Fruit fly (Drosophila melanogaster) whole organism, embryonic: ENCODE data around the gene kri.

Experiments used
- Aef1 ChIP-seq: fragments of 200-800 bp; sonication (Bioruptor generic); IDR thresholded peaks from 3 replicates; pipeline ENCODE4 v1.3.6; 2022; ENCODE audit warnings: missing biosample characterization, missing genetic modification characterization
- BEAF-32 ChIP-seq: fragments of 200-800 bp; sonication (Bioruptor generic); optimal IDR thresholded peaks from 3 replicates; lab custom pipeline; 2017; ENCODE audit warnings: missing biosample characterization, missing genetic modification characterization, mild to moderate bottlenecking, moderate library complexity, missing genetic modification reagents
- Bdp1 ChIP-seq: fragments of 200-800 bp; sonication (Bioruptor generic); optimal IDR thresholded peaks from 3 replicates; lab custom pipeline; 2016; ENCODE audit warnings: missing biosample characterization, missing genetic modification characterization
- CG12391 ChIP-seq: fragments of 200-800 bp; sonication (Bioruptor generic); optimal IDR thresholded peaks from 3 replicates; lab custom pipeline; 2018; ENCODE audit warnings: missing biosample characterization, mild to moderate bottlenecking, missing genetic modification characterization, moderate library complexity
- CG12659 ChIP-seq: fragments of 200-800 bp; sonication (Bioruptor generic); optimal IDR thresholded peaks from 3 replicates; lab custom pipeline; 2017; ENCODE audit warnings: mild to moderate bottlenecking, missing biosample characterization, missing genetic modification reagents, missing genetic modification characterization
- CG13287 ChIP-seq: fragments of 200-800 bp; sonication (Bioruptor generic); IDR thresholded peaks from 2 replicates; pipeline ENCODE4 v1.3.6; 2022; ENCODE audit warnings: missing biosample characterization, missing genetic modification characterization; ENCODE audit not compliant: partially characterized antibody
- CG14710 ChIP-seq: fragments of 200-800 bp; sonication (Bioruptor generic); optimal IDR thresholded peaks from 3 replicates; lab custom pipeline; 2019; ENCODE audit warnings: missing biosample characterization, mild to moderate bottlenecking, missing genetic modification characterization, moderate library complexity
- CG15601 ChIP-seq: fragments of 200-800 bp; sonication (Bioruptor generic); optimal IDR thresholded peaks from 3 replicates; lab custom pipeline; 2019; ENCODE audit warnings: missing biosample characterization, mild to moderate bottlenecking, missing genetic modification characterization, moderate library complexity
- CG1602 ChIP-seq: fragments of 200-800 bp; sonication (Bioruptor generic); optimal IDR thresholded peaks from 3 replicates; lab custom pipeline; 2016; ENCODE audit warnings: missing biosample characterization, missing genetic modification characterization
- CG16813 ChIP-seq: fragments of 200-800 bp; sonication (Bioruptor generic); IDR thresholded peaks from 3 replicates; pipeline ENCODE4 v1.3.6; 2022; ENCODE audit warnings: missing biosample characterization, missing genetic modification characterization; ENCODE audit not compliant: partially characterized antibody
- CG2116 ChIP-seq: fragments of 200-800 bp; sonication (Bioruptor generic); optimal IDR thresholded peaks from 3 replicates; lab custom pipeline; 2018; ENCODE audit warnings: missing biosample characterization, mild to moderate bottlenecking, missing genetic modification characterization
- CG2678 ChIP-seq: fragments of 200-800 bp; sonication (Bioruptor generic); optimal IDR thresholded peaks from 3 replicates; lab custom pipeline; 2019; ENCODE audit warnings: missing biosample characterization, mild to moderate bottlenecking, missing genetic modification characterization, moderate library complexity
- CG30020 ChIP-seq: fragments of 200-800 bp; optimal IDR thresholded peaks from 2 replicates; lab custom pipeline; 2019; ENCODE audit warnings: missing biosample characterization, mild to moderate bottlenecking, missing genetic modification characterization, moderate library complexity
- CG30403 ChIP-seq: fragments of 200-800 bp; sonication (Bioruptor generic); optimal IDR thresholded peaks from 3 replicates; lab custom pipeline; 2016; ENCODE audit warnings: missing biosample characterization, missing genetic modification characterization
- CG43689 ChIP-seq: fragments of 200-800 bp; sonication (Bioruptor generic); IDR thresholded peaks from 2 replicates; pipeline ENCODE4 v1.3.6; 2022; ENCODE audit warnings: missing biosample characterization, missing genetic modification characterization
- CG4617 ChIP-seq: fragments of 200-800 bp; sonication (Bioruptor generic); optimal IDR thresholded peaks from 3 replicates; lab custom pipeline; 2016; ENCODE audit warnings: missing biosample characterization, missing genetic modification characterization, borderline replicate concordance
- CG4820 ChIP-seq: fragments of 200-800 bp; sonication (Bioruptor generic); optimal IDR thresholded peaks from 3 replicates; lab custom pipeline; 2016; ENCODE audit warnings: missing biosample characterization, missing genetic modification characterization
- CG7271 ChIP-seq: fragments of 200-800 bp; sonication (Bioruptor generic); optimal IDR thresholded peaks from 2 replicates; lab custom pipeline; 2018; ENCODE audit warnings: missing biosample characterization, mild to moderate bottlenecking, missing genetic modification characterization, moderate library complexity
- CG8359 ChIP-seq: fragments of 200-800 bp; sonication (Bioruptor generic); optimal IDR thresholded peaks from 2 replicates; lab custom pipeline; 2017; ENCODE audit warnings: missing biosample characterization, mild to moderate bottlenecking, missing genetic modification characterization, borderline replicate concordance
- Dll ChIP-seq: fragments of 200-800 bp; sonication (Bioruptor generic); IDR thresholded peaks from 4 replicates; pipeline ENCODE4 v1.3.6; 2022; ENCODE audit warnings: missing biosample characterization, missing genetic modification characterization; ENCODE audit not compliant: partially characterized antibody
- Dp ChIP-seq: fragments of 200-800 bp; sonication (Bioruptor generic); optimal IDR thresholded peaks from 2 replicates; lab custom pipeline; 2018; ENCODE audit warnings: missing biosample characterization, mild to moderate bottlenecking, missing genetic modification characterization, moderate library complexity
- E2f1 ChIP-seq: fragments of 200-800 bp; sonication (Bioruptor generic); IDR thresholded peaks from 2 replicates; pipeline ENCODE4 v1.3.6; 2022; ENCODE audit warnings: missing biosample characterization, missing genetic modification characterization
- E2f2 ChIP-seq: fragments of 200-800 bp; sonication (Bioruptor generic); IDR thresholded peaks from 2 replicates; pipeline ENCODE4 v1.3.6; 2022; ENCODE audit warnings: missing biosample characterization, missing genetic modification characterization
- HLH4C ChIP-seq: fragments of 200-800 bp; sonication (Bioruptor generic); IDR thresholded peaks from 3 replicates; pipeline ENCODE4 v1.3.6; 2022; ENCODE audit warnings: missing biosample characterization, missing genetic modification characterization; ENCODE audit not compliant: partially characterized antibody
- HmgD ChIP-seq: fragments of 200-800 bp; sonication (Bioruptor generic); optimal IDR thresholded peaks from 3 replicates; lab custom pipeline; 2016; ENCODE audit warnings: missing biosample characterization, missing genetic modification characterization
- Lhr ChIP-seq: fragments of 200-800 bp; sonication (Bioruptor generic); optimal IDR thresholded peaks from 3 replicates; lab custom pipeline; 2017; ENCODE audit warnings: mild to moderate bottlenecking, missing biosample characterization, missing genetic modification reagents, missing genetic modification characterization
- MBD-R2 ChIP-seq: fragments of 200-800 bp; sonication (Bioruptor generic); IDR thresholded peaks from 2 replicates; pipeline ENCODE4 v1.3.6; 2022; ENCODE audit warnings: missing biosample characterization, missing genetic modification characterization
- MESR4 ChIP-seq: fragments of 200-800 bp; sonication (Bioruptor generic); optimal IDR thresholded peaks from 2 replicates; lab custom pipeline; 2018; ENCODE audit warnings: missing biosample characterization, mild to moderate bottlenecking, missing genetic modification characterization, moderate library complexity
- Pdp1 ChIP-seq, 2 experiments: fragments of 200-800 bp; sonication (Bioruptor generic); optimal IDR thresholded peaks; 3 replicates each; lab custom pipeline; 2016; ENCODE audit warnings: missing biosample characterization in 2 of 2, missing genetic modification characterization in 2 of 2, mild to moderate bottlenecking in 1 of 2, moderate library complexity in 1 of 2
- Sry-δ ChIP-seq: fragments of 200-800 bp; sonication (Bioruptor generic); optimal IDR thresholded peaks from 2 replicates; lab custom pipeline; 2016; ENCODE audit warnings: missing biosample characterization, missing genetic modification characterization
- YL-1 ChIP-seq: fragments of 200-800 bp; sonication (Bioruptor generic); optimal IDR thresholded peaks from 3 replicates; lab custom pipeline; 2017; ENCODE audit warnings: missing biosample characterization, mild to moderate bottlenecking, missing genetic modification characterization
- amos ChIP-seq: fragments of 200-800 bp; sonication (Bioruptor generic); IDR thresholded peaks from 2 replicates; pipeline ENCODE4 v1.3.6; 2022; ENCODE audit warnings: missing biosample characterization, missing genetic modification characterization; ENCODE audit not compliant: partially characterized antibody
- dm ChIP-seq: fragments of 200-800 bp; sonication (Bioruptor generic); optimal IDR thresholded peaks from 3 replicates; lab custom pipeline; 2016; ENCODE audit warnings: missing biosample characterization, missing genetic modification characterization
- fd64A ChIP-seq: fragments of 200-800 bp; sonication (Bioruptor generic); optimal IDR thresholded peaks from 3 replicates; lab custom pipeline; 2018; ENCODE audit warnings: missing biosample characterization, mild to moderate bottlenecking, missing genetic modification characterization
- ftz-f1 ChIP-seq: fragments of 200-800 bp; sonication (Bioruptor generic); optimal IDR thresholded peaks from 2 replicates; lab custom pipeline; 2016; ENCODE audit warnings: missing biosample characterization, missing genetic modification characterization
- h ChIP-seq: fragments of >200 bp; optimal IDR thresholded peaks from 2 replicates; lab custom pipeline; 2017
- hb ChIP-seq: fragments of 200-800 bp; sonication (Bioruptor generic); IDR thresholded peaks from 3 replicates; pipeline ENCODE4 v1.3.6; 2022; ENCODE audit warnings: missing biosample characterization, missing genetic modification characterization; ENCODE audit not compliant: partially characterized antibody
- lbe ChIP-seq: fragments of 200-800 bp; sonication (Bioruptor generic); optimal IDR thresholded peaks from 2 replicates; lab custom pipeline; 2016; ENCODE audit warnings: missing biosample characterization, mild to moderate bottlenecking, missing genetic modification characterization
- pzg ChIP-seq: fragments of 200-800 bp; sonication (Bioruptor generic); optimal IDR thresholded peaks from 3 replicates; lab custom pipeline; 2018; ENCODE audit warnings: missing biosample characterization, mild to moderate bottlenecking, missing genetic modification characterization, moderate library complexity
- stwl ChIP-seq: fragments of 200-800 bp; sonication (Bioruptor generic); optimal IDR thresholded peaks from 3 replicates; lab custom pipeline; 2018; ENCODE audit warnings: missing biosample characterization, mild to moderate bottlenecking, missing genetic modification characterization, moderate library complexity
- sug ChIP-seq: fragments of 200-800 bp; optimal IDR thresholded peaks from 2 replicates; lab custom pipeline; 2019; ENCODE audit warnings: missing biosample characterization, mild to moderate bottlenecking, missing genetic modification characterization, moderate library complexity
- trem ChIP-seq: fragments of 200-800 bp; optimal IDR thresholded peaks from 3 replicates; lab custom pipeline; 2019; ENCODE audit warnings: missing biosample characterization, mild to moderate bottlenecking, missing genetic modification characterization, moderate library complexity
- unpg ChIP-seq: fragments of 200-800 bp; sonication (Bioruptor generic); optimal IDR thresholded peaks from 3 replicates; lab custom pipeline; 2018; ENCODE audit warnings: missing biosample characterization, mild to moderate bottlenecking, missing genetic modification characterization, moderate library complexity
- wor ChIP-seq: fragments of 200-800 bp; sonication (Bioruptor generic); IDR thresholded peaks from 2 replicates; pipeline ENCODE4 v1.3.6; 2022; ENCODE audit warnings: missing biosample characterization, missing genetic modification characterization
- zen2 ChIP-seq: fragments of 200-800 bp; sonication (Bioruptor generic); IDR thresholded peaks from 3 replicates; pipeline ENCODE4 v1.3.6; 2022; ENCODE audit warnings: missing biosample characterization, missing genetic modification characterization; ENCODE audit not compliant: partially characterized antibody
- zf30C ChIP-seq: fragments of 200-800 bp; sonication (Bioruptor generic); optimal IDR thresholded peaks from 3 replicates; lab custom pipeline; 2018; ENCODE audit warnings: missing biosample characterization, mild to moderate bottlenecking, missing genetic modification characterization

Gene kri

DNA sequence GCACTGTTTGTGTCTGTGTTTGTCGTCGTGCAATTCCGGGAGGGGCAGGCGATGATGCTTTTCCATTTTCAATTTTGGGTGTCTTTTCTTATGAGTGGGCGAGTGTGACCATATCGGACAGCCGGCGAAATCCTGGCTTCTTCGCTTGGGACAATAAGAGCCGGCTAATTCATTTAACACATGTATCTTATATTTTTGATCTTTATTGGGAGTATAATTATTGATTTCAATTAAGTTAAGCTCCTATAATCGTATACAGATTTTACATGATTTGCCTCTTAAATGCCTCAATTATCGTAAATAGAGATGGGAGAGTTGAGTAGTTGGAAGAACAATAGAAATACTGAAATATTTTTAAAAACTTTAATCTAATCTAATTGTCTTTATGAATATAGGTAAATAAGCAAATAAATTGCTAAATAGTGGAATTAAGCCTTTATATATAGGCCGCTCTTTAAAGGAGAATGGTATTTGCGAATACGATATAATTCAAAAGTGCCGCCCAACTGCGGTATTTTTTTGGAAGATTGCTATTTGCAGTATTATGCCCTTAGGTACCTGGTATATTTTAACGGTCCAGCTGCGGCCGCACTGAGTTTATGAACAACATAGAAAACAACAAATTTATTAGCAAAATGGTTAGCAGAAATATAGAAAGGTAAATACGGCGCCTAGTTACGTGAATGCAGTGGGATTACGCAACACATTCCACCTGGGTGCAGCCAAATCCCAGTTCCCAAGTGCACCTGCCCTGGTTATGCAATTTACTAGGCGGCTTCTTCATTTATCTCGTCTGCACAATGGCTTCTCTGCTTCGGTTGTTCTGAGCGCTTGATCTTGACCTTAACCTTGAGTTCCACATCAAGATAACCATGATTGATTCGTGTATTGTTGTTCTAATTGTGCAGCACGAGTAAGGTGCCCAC lies 31.0 kb upstream of the kri start, which contains the start of the genes Myt1, PGRP-LD and Pmi (continued):
- TF ChIP-seq E2f1 (GFP tag; lab: Robert Waterston, UW) (no peak), CG4820 (GFP tag; lab: Kevin White, UChicago) (no peak), CG13287 (GFP tag; lab: Robert Waterston, UW) (peak; percentile 16; the same call in 1 of the 2 replicates), CG15601 (peak; percentile 3), CG30020 (tag; lab: Kevin White, UChicago) (no peak), pzg (GFP tag; lab: Kevin White, UChicago) (peak; percentile 42), HmgD (no peak), lbe (peak; percentile 2), wor (GFP tag; lab: Robert Waterston, UW) (no peak), sug (tag; lab: Kevin White, UChicago) (no peak), Dll (GFP tag; lab: Robert Waterston, UW) (0 out of 4 replicates have a peak, but pooled peaks have one; percentile 23), CG14710 (tag; lab: Kevin White, UChicago) (peak; percentile 49), CG4617 (GFP tag; lab: Kevin White, UChicago) (peak; percentile 21), unpg (GFP tag; lab: Kevin White, UChicago) (no peak), CG12391 (tag; lab: Kevin White, UChicago) (peak; percentile 27), BEAF-32 (peak; percentile 69), hb (GFP tag; lab: Robert Waterston, UW) (no peak), CG2116 (GFP tag; lab: Kevin White, UChicago) (peak; percentile 32), YL-1 (GFP tag; lab: Kevin White, UChicago) (peak; percentile 26), CG8359 (GFP tag; lab: Kevin White, UChicago) (no peak), amos (GFP tag; lab: Robert Waterston, UW) (0 out of 2 replicates have a peak, but pooled peaks have one; percentile 4), CG16813 (GFP tag; lab: Robert Waterston, UW) (0 out of 3 replicates have a peak, but pooled peaks have one; percentile 25), Dp (GFP tag; lab: Kevin White, UChicago) (peak; percentile 86), CG2678 (tag; lab: Kevin White, UChicago) (no peak), zen2 (GFP tag; lab: Robert Waterston, UW) (no peak), CG30403 (GFP tag; lab: Kevin White, UChicago) (peak; percentile 13), stwl (tag; lab: Kevin White, UChicago) (peak; percentile 5), HLH4C (GFP tag; lab: Robert Waterston, UW) (0 out of 3 replicates have a peak, but pooled peaks have one; percentile 17), ftz-f1 (peak; percentile 79), Lhr (peak; percentile 11), zf30C (GFP tag; lab: Kevin White, UChicago) (no peak), CG12659 (GFP tag; lab: Kevin White, UChicago) (peak; percentile 9), CG43689 (GFP tag; lab: Robert Waterston, UW) (no peak), Sry-δ (peak; percentile 61), CG1602 (GFP tag; lab: Kevin White, UChicago) (no peak), CG7271 (tag; lab: Kevin White, UChicago) (no peak), Aef1 (no peak), h (lab: Kevin White, UChicago) (no peak), trem (tag; lab: Kevin White, UChicago) (peak; percentile 48), Bdp1 (GFP tag; lab: Kevin White, UChicago) (no peak), MBD-R2 (GFP tag; lab: Robert Waterston, UW) (peak; percentile 33; the same call in 1 of the 2 replicates), E2f2 (peak; percentile 91), MESR4 (peak; percentile 60), dm (GFP tag; lab: Kevin White, UChicago) (no peak), Pdp1 (GFP tag; optimal IDR thresholded peaks at IDR 0.05; lab: Kevin White, UChicago) (peak in 1 of 2 experiments; percentile 98), fd64A (GFP tag; lab: Kevin White, UChicago) (no peak)
